Worm (Caenorhabditis elegans): ENCODE results near the gene dhp-2.

dhp-2 gene

DNA sequence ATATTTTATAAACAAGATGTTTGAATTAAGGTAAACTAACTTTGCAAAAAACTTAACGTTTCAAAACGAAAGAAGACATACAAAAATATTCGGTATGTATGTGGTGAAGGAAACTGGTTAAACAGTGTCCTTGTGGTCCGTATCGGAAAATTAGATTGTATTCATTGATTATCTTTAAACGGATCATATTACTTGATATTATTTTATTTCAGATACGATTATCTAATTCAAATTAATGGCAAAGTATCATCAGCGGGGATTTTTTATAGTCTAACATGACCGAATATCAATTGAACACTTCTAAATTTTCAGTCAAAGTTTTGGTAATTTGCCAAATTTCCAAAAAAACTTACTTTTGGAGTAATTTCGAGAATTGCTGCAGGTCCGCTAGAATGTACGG, 28.9 kb downstream of the dhp-2 start, which contains the start of gene C47E12.13:
C47E12.13 (minus strand) TSS at position 101 of the 400 bp plus-strand sequence.
- TF ChIP-seq snpc-4 (tag; optimal IDR thresholded peaks at IDR 0.05): no peak
- TF ChIP-seq unc-62 (GFP tag; optimal IDR thresholded peaks at IDR 0.05 in 1 of 2): no peak
- TF ChIP-seq unc-62 (tag; optimal IDR thresholded peaks at IDR 0.05): no peak
- TF ChIP-seq dpl-1 (GFP tag; optimal IDR thresholded peaks at IDR 0.05): no peak
- TF ChIP-seq nhr-111 (GFP tag; optimal IDR thresholded peaks at IDR 0.05): no peak

DNA sequence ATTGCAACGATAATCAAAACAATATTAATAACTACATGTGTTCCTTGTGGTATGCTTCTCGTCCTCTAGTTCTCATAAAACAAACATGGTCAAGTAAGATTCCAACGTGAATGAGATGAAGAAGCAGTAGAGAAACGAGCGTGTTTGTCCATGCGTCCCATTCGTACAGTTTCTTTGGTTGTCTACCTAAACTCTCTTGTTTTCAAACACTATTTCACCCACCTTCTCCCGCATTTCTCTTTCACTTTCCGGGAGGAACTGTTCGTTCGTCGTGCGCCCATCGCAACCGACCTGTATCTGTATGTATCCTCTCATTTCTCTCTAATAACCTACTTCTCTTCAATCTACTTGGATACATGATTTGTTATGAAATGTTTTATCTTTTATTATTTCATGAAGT, 29.8 kb downstream of the dhp-2 start:
- TF ChIP-seq php-3 (GFP tag; IDR thresholded peaks at IDR 0.05) (no peak), dmd-8 (GFP tag; IDR thresholded peaks at IDR 0.05) (no peak), egl-27 (tag; optimal IDR thresholded peaks at IDR 0.05) (no peak), R02D3.7 (tag; optimal IDR thresholded peaks at IDR 0.05) (no peak), dve-1 (tag; optimal IDR thresholded peaks at IDR 0.05; ENCODE audit: insufficient read depth) (peak; percentile 46), lsy-2 (tag; optimal IDR thresholded peaks at IDR 0.05) (peak in 1 of 2 experiments; percentile 31), nhr-28 (tag; optimal IDR thresholded peaks at IDR 0.05) (peak; percentile 74), mxl-3 (GFP tag; optimal IDR thresholded peaks at IDR 0.05) (peak; percentile 54), madf-5 (GFP tag; IDR thresholded peaks at IDR 0.05) (0 out of 4 replicates have a peak, but pooled peaks of 1 of the 2 experiments have one; percentile 16), hlh-11 (tag; optimal IDR thresholded peaks at IDR 0.05) (peak; percentile 50), daf-16 (GFP tag; optimal IDR thresholded peaks at IDR 0.05) (no peak), daf-16 (tag; optimal IDR thresholded peaks at IDR 0.05) (peak; percentile 20), snpc-4 (tag; optimal IDR thresholded peaks at IDR 0.05) (no peak), hmg-1.1 (GFP tag; IDR thresholded peaks at IDR 0.05) (0 out of 2 replicates have a peak, but pooled peaks have one; percentile 50), mes-2 (tag; optimal IDR thresholded peaks at IDR 0.05; ENCODE audit: poor library complexity, severe bottlenecking) (peak; percentile 30), ctbp-1 (GFP tag; IDR thresholded peaks at IDR 0.05) (no peak), fos-1 (tag; optimal IDR thresholded peaks at IDR 0.05) (no peak), dpl-1 (GFP tag; optimal IDR thresholded peaks at IDR 0.05) (no peak), nhr-42 (GFP tag; IDR thresholded peaks at IDR 0.05) (no peak), zip-2 (tag; optimal IDR thresholded peaks at IDR 0.05) (no peak), mdl-1 (tag; optimal IDR thresholded peaks at IDR 0.05) (peak; percentile 18 to 81), hlh-30 (tag; optimal IDR thresholded peaks at IDR 0.05; ENCODE audit: insufficient read depth) (peak; percentile 5), F26F4.8 (GFP tag; conservative IDR thresholded peaks at IDR 0.05) (no peak), nhr-77 (tag; optimal IDR thresholded peaks at IDR 0.05) (peak; percentile 5), pha-4 (GFP tag; IDR thresholded peaks at IDR 0.05) (no peak), pha-4 (tag; optimal IDR thresholded peaks at IDR 0.05) (peak; percentile 42), ceh-82 (tag; optimal IDR thresholded peaks at IDR 0.05) (no peak)

DNA sequence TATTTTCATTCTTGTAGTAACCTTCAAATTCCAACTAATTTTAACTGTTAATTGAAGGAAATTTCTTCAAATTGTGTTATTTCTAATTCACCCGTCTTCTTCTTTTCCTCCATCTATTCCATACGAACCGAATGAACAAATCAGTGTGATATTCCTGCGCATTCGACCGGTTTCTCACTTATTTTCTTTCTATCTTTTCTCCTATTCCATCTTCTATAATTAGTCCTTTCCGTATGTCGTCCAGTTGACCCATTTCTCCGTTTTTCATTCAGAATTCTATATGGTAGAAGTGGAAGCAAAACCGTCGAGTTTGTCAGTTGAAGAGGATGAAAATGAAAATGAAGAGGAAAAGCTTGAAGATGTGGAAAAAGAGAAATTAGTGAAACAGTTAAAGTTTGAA, 31.6 kb downstream of the dhp-2 start, which contains the start of gene magu-4:
magu-4 (plus strand) TSS at position 218 of the 400 bp plus-strand sequence.
- TF ChIP-seq Y105C5A.15 (GFP tag; IDR thresholded peaks at IDR 0.05) (no peak), duxl-1 (tag; optimal IDR thresholded peaks at IDR 0.05; ENCODE audit: poor library complexity) (no peak), Y48G9A.11 (GFP tag; IDR thresholded peaks at IDR 0.05) (no peak), aha-1 (tag) (peak; percentile 60), fkh-10 (GFP tag; optimal IDR thresholded peaks at IDR 0.05) (no peak), nhr-41 (GFP tag; IDR thresholded peaks at IDR 0.05) (no peak)

DNA sequence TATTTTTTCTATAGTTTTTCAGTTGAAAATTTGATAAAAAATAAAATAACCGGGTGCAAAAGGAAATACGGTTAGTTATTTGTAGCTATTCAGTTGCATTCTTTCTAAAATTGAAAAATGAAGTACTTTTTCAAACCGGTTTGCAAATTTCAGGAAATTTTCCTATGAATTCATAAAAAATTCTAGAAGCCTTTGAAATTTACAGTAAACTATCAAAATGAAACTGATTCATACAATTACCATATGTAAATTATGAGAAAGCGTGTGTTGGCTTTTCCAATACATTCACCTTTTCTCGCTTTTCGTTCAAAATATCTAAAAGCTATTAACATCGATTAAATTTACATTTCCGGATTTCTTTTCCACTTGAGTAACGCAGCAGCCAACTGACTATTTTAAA, 39.1 kb downstream of the dhp-2 start, which contains the start of gene ent-7:
ent-7 (plus strand) TSS at position 301 of the 400 bp plus-strand sequence.
- TF ChIP-seq ces-1 (GFP tag; optimal IDR thresholded peaks at IDR 0.05) (no peak), nhr-76 (tag; optimal IDR thresholded peaks at IDR 0.05) (no peak), dmd-6 (GFP tag; IDR thresholded peaks at IDR 0.05) (no peak), php-3 (GFP tag; IDR thresholded peaks at IDR 0.05) (no peak), hmg-1.1 (GFP tag; IDR thresholded peaks at IDR 0.05) (no peak), ceh-20 (GFP tag; IDR thresholded peaks at IDR 0.05) (no peak), F37D6.2 (tag; optimal IDR thresholded peaks at IDR 0.05) (no peak), nhr-41 (GFP tag; IDR thresholded peaks at IDR 0.05) (no peak), T26A8.4 (GFP tag; IDR thresholded peaks at IDR 0.05) (no peak), unc-39 (tag; optimal IDR thresholded peaks at IDR 0.05) (no peak), spr-3 (GFP tag; optimal IDR thresholded peaks at IDR 0.05) (no peak), unc-130 (GFP tag; optimal IDR thresholded peaks at IDR 0.05) (no peak), zfp-3 (GFP tag; conservative IDR thresholded peaks at IDR 0.05) (no peak), nhr-48 (tag; optimal IDR thresholded peaks at IDR 0.05) (no peak), D1046.2 (GFP tag; IDR thresholded peaks at IDR 0.05) (no peak), duxl-1 (tag; optimal IDR thresholded peaks at IDR 0.05; ENCODE audit: poor library complexity) (no peak), lir-3 (tag; optimal IDR thresholded peaks at IDR 0.05) (no peak), F26F4.8 (GFP tag; conservative IDR thresholded peaks at IDR 0.05) (no peak)

Measured in whole organism, L4 larva.